Worm (Caenorhabditis elegans): ENCODE results near the gene K08H2.10.

DNA sequence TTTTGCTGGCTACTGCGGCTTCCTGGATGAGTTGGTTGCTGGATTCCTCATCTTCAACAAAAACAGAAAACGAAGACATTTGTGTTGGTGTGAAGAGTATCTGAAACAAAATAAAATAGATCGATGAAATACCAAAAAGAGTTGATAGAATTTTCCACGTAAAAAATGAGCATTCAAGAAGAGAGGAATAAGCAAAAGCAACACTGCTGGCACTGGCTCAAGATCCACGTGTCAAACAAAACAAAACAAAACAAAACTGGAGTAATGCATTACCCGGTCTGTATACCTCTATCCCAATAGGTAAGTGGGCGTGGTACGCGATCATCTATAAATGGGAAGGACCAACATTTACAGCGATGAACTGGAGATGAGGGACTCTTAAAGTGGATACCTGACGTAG, 22.7 kb upstream of the K08H2.10 start, which contains the start of gene K08H2.2:
- TF ChIP-seq ztf-16 (tag; optimal IDR thresholded peaks at IDR 0.05) (no peak), madf-2 (tag; optimal IDR thresholded peaks at IDR 0.05) (no peak), fkh-10 (GFP tag; optimal IDR thresholded peaks at IDR 0.05) (no peak), pat-9 (tag; optimal IDR thresholded peaks at IDR 0.05) (no peak), pros-1 (tag; optimal IDR thresholded peaks at IDR 0.05) (no peak), ceh-14 (tag; optimal IDR thresholded peaks at IDR 0.05) (no peak), pha-4 (tag; optimal IDR thresholded peaks at IDR 0.05) (no peak), ahr-1 (tag; optimal IDR thresholded peaks at IDR 0.05) (no peak), rnt-1 (tag; optimal IDR thresholded peaks at IDR 0.05) (no peak), F13H6.1 (tag; optimal IDR thresholded peaks at IDR 0.05) (no peak)
